Fruit fly (Drosophila melanogaster): ENCODE measurements around the gene pths.

- TF ChIP-seq CG8478 (optimal IDR thresholded peaks at IDR 0.05) (no peak), CTCF (optimal IDR thresholded peaks at IDR 0.05) (no peak)
Observed at dm6 chr2L:21168295-21169159, 25.5 kb downstream of the pths start, which contains the start of the genes mAcon1, CG43345 and CG43346.
